Worm (Caenorhabditis elegans) whole organism, L2 larva: Measurements from ENCODE around the gene C34D4.3.

ENCODE experiments used
- ZK546.5 ChIP-seq: sonication (generic microtip); optimal IDR thresholded peaks from 2 replicates; lab custom pipeline; 2017; ENCODE audit warnings: missing biosample characterization, missing genetic modification characterization
- egl-27 ChIP-seq: sonication (generic microtip); optimal IDR thresholded peaks from 3 replicates; lab custom pipeline; 2017; ENCODE audit warnings: missing biosample characterization, missing genetic modification reagents, missing genetic modification characterization
- elt-3 ChIP-seq: sonication (generic microtip); optimal IDR thresholded peaks from 2 replicates; lab custom pipeline; 2017; ENCODE audit warnings: missing biosample characterization, missing genetic modification characterization
- fos-1 ChIP-seq: fragments of 150-350 bp; optimal IDR thresholded peaks from 2 replicates; lab custom pipeline; 2014; ENCODE audit warnings: missing biosample characterization, missing genetic modification characterization
- mab-5 ChIP-seq: fragments of 150-350 bp; optimal IDR thresholded peaks from 2 replicates; lab custom pipeline; 2014; ENCODE audit warnings: missing biosample characterization, missing genetic modification characterization
- nhr-21 ChIP-seq: fragments of 150-350 bp; optimal IDR thresholded peaks from 2 replicates; lab custom pipeline; 2014; ENCODE audit warnings: missing biosample characterization, missing genetic modification characterization
- nhr-237 ChIP-seq: fragments of 150-350 bp; optimal IDR thresholded peaks from 2 replicates; lab custom pipeline; 2014; ENCODE audit warnings: missing biosample characterization, missing genetic modification characterization

DNA sequence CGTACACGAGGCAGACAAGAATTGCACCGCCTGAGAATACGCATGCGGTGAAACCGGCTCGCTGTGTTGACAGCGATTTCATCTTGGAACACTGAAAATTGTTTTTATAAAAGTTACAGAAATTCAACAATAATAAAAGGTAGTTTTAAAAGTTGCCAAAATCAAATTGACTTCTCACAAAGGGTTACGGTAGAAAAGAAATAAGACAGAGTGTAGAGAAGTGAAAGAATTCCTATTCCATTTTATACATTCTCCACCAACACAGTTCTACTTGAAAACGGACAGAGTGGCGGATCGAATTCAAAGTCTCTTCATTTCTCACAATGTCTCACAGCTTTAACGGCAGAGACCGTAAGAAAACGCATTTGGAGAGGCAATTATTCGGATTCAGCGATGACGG lies 1.1 kb upstream of the C34D4.3 start, which contains the start of gene col-113:
- TF ChIP-seq ZK546.5: no peak
- no peak for TF ChIP-seq fos-1 (tag; lab: Kevin White, UChicago)
- TF ChIP-seq nhr-21: no peak
- no peak for TF ChIP-seq mab-5 (tag; lab: Kevin White, UChicago)
- no peak for TF ChIP-seq elt-3 (tag; lab: Kevin White, UChicago)
- no peak for TF ChIP-seq egl-27 (tag; lab: Kevin White, UChicago)
- TF ChIP-seq nhr-237: no peak
